Worm (Caenorhabditis elegans) whole organism, L3 larva: ENCODE measurements around the gene bli-2.

ENCODE experiments used
- ZK546.5 ChIP-seq: sonication (generic microtip); optimal IDR thresholded peaks from 2 replicates; lab custom pipeline; 2017; ENCODE audit warnings: missing biosample characterization, missing genetic modification characterization
- ama-1 ChIP-seq: fragments of 150-350 bp; optimal IDR thresholded peaks from 2 replicates; lab custom pipeline; 2018
- ceh-16 ChIP-seq: sonication (generic microtip); optimal IDR thresholded peaks from 2 replicates; lab custom pipeline; 2017; ENCODE audit warnings: missing biosample characterization, missing genetic modification characterization
- ceh-28 ChIP-seq: fragments of 150-350 bp; optimal IDR thresholded peaks from 2 replicates; lab custom pipeline; 2014; ENCODE audit warnings: missing biosample characterization, missing genetic modification reagents, missing genetic modification characterization
- ceh-82 ChIP-seq: fragments of 150-350 bp; optimal IDR thresholded peaks from 2 replicates; lab custom pipeline; 2014; ENCODE audit warnings: missing biosample characterization, missing genetic modification characterization
- daf-12 ChIP-seq: fragments of 150-350 bp; optimal IDR thresholded peaks from 2 replicates; lab custom pipeline; 2014; ENCODE audit warnings: missing biosample characterization, missing genetic modification reagents, missing genetic modification characterization
- egl-5 ChIP-seq: fragments of 150-350 bp; optimal IDR thresholded peaks from 2 replicates; lab custom pipeline; 2017; ENCODE audit warnings: missing biosample characterization, missing genetic modification reagents, missing genetic modification characterization, inconsistent platforms
- elt-2 ChIP-seq: sonication (generic microtip); optimal IDR thresholded peaks from 2 replicates; lab custom pipeline; 2016; ENCODE audit warnings: missing genetic modification reagents, mild to moderate bottlenecking, missing genetic modification characterization, missing compliant biosample characterization
- eor-1 ChIP-seq, 2 experiments: fragments of 150-350 bp; optimal IDR thresholded peaks; 2 replicates each; lab custom pipeline; 2014 to 2018; ENCODE audit warnings: missing biosample characterization in 2 of 2, missing genetic modification characterization in 2 of 2
- fkh-10 ChIP-seq: sonication (generic microtip); optimal IDR thresholded peaks from 2 replicates; lab custom pipeline; 2017; ENCODE audit warnings: missing biosample characterization, missing genetic modification reagents, missing genetic modification characterization
- fkh-2 ChIP-seq: fragments of 150-350 bp; optimal IDR thresholded peaks from 2 replicates; lab custom pipeline; 2014; ENCODE audit warnings: missing biosample characterization, missing genetic modification reagents, missing genetic modification characterization
- hmg-11 ChIP-seq: sonication (generic microtip); optimal IDR thresholded peaks from 2 replicates; lab custom pipeline; 2016; ENCODE audit warnings: missing genetic modification characterization, missing compliant biosample characterization
- jun-1 ChIP-seq: fragments of 150-350 bp; optimal IDR thresholded peaks from 2 replicates; lab custom pipeline; 2014; ENCODE audit warnings: missing biosample characterization, missing genetic modification reagents, missing genetic modification characterization
- lin-15B ChIP-seq: fragments of 150-350 bp; optimal IDR thresholded peaks from 2 replicates; lab custom pipeline; 2014; ENCODE audit warnings: missing biosample characterization, missing genetic modification characterization
- lin-39 ChIP-seq: fragments of 150-350 bp; optimal IDR thresholded peaks from 2 replicates; lab custom pipeline; 2018; ENCODE audit warnings: missing biosample characterization, missing genetic modification reagents, missing genetic modification characterization
- lsy-12 ChIP-seq: sonication (generic microtip); optimal IDR thresholded peaks from 2 replicates; lab custom pipeline; 2016; ENCODE audit warnings: mild to moderate bottlenecking, missing genetic modification characterization, missing compliant biosample characterization
- mdl-1 ChIP-seq: fragments of 150-350 bp; optimal IDR thresholded peaks from 2 replicates; lab custom pipeline; 2014; ENCODE audit warnings: missing biosample characterization, missing genetic modification characterization
- nfya-1 ChIP-seq: sonication (generic microtip); optimal IDR thresholded peaks from 2 replicates; lab custom pipeline; 2017; ENCODE audit warnings: missing genetic modification characterization, mild to moderate bottlenecking, missing compliant biosample characterization, antibody characterized with exemption, moderate library complexity; ENCODE audit not compliant: insufficient read depth
- nhr-11 ChIP-seq: fragments of 150-350 bp; optimal IDR thresholded peaks from 2 replicates; lab custom pipeline; 2014; ENCODE audit warnings: missing biosample characterization, missing genetic modification characterization
- nhr-12 ChIP-seq: fragments of 150-350 bp; optimal IDR thresholded peaks from 2 replicates; lab custom pipeline; 2014; ENCODE audit warnings: missing biosample characterization, missing genetic modification characterization
- nhr-237 ChIP-seq: fragments of 150-350 bp; optimal IDR thresholded peaks from 2 replicates; lab custom pipeline; 2014; ENCODE audit warnings: missing biosample characterization, missing genetic modification characterization
- nhr-25 ChIP-seq: sonication (generic microtip); optimal IDR thresholded peaks from 2 replicates; lab custom pipeline; 2017; ENCODE audit warnings: missing biosample characterization, missing genetic modification characterization
- nhr-28 ChIP-seq: fragments of 150-350 bp; optimal IDR thresholded peaks from 2 replicates; lab custom pipeline; 2014; ENCODE audit warnings: missing biosample characterization, missing genetic modification characterization
- nhr-43 ChIP-seq: sonication (generic microtip); optimal IDR thresholded peaks from 2 replicates; lab custom pipeline; 2016; ENCODE audit warnings: mild to moderate bottlenecking, missing genetic modification characterization, missing compliant biosample characterization; ENCODE audit not compliant: poor library complexity, severe bottlenecking
- nhr-67 ChIP-seq: fragments of 150-350 bp; optimal IDR thresholded peaks from 2 replicates; lab custom pipeline; 2014; ENCODE audit warnings: missing biosample characterization, missing genetic modification characterization
- pha-4 ChIP-seq: fragments of 150-350 bp; optimal IDR thresholded peaks from 2 replicates; lab custom pipeline; 2014; ENCODE audit warnings: missing biosample characterization, missing genetic modification reagents, missing genetic modification characterization
- snpc-4 ChIP-seq: fragments of 150-350 bp; optimal IDR thresholded peaks from 2 replicates; lab custom pipeline; 2014; ENCODE audit warnings: missing biosample characterization, missing genetic modification characterization
- unc-39 ChIP-seq: sonication (generic microtip); optimal IDR thresholded peaks from 4 replicates; lab custom pipeline; 2017; ENCODE audit warnings: missing biosample characterization, missing genetic modification characterization
- unc-62 ChIP-seq: fragments of 150-350 bp; sonication (generic microtip); optimal IDR thresholded peaks from 4 replicates; lab custom pipeline; 2014; ENCODE audit warnings: missing biosample characterization, missing genetic modification reagents, missing genetic modification characterization
- ztf-11 ChIP-seq: fragments of 150-350 bp; optimal IDR thresholded peaks from 2 replicates; lab custom pipeline; 2014; ENCODE audit warnings: missing biosample characterization, missing genetic modification characterization
- ztf-4 ChIP-seq: fragments of 150-350 bp; optimal IDR thresholded peaks from 2 replicates; lab custom pipeline; 2014; ENCODE audit warnings: missing biosample characterization, missing genetic modification characterization

The bli-2 gene

ce11 chrII:5648272-5648671, 4.0 kb downstream of the bli-2 start, which contains the start of gene ddl-1:
TSS of gene ddl-1 (minus strand) at chrII:5648372.
- TF ChIP-seq snpc-4 (tag; lab: Kevin White, UChicago), result no peak

ce11 chrII:5646942-5647341, 5.3 kb downstream of the bli-2 start, which contains the start of gene F59E12.9:
TSS of gene F59E12.9 (minus strand) at chrII:5647042.
- TF ChIP-seq nhr-11 (tag; lab: Kevin White, UChicago) (no peak), elt-2 (tag; lab: Kevin White, UChicago) (no peak), pha-4 (tag; lab: Kevin White, UChicago) (no peak), lsy-12 (tag; lab: Kevin White, UChicago) (no peak), ceh-82 (tag; lab: Kevin White, UChicago) (no peak), fkh-2 (tag; lab: Kevin White, UChicago) (no peak), lin-15B (tag; lab: Kevin White, UChicago) (no peak)

ce11 chrII:5642110-5642509, 10.1 kb downstream of the bli-2 start:
- TF ChIP-seq nhr-25 (no peak), snpc-4 (tag; lab: Kevin White, UChicago) (no peak), eor-1 (tag; optimal IDR thresholded peaks at IDR 0.05; lab: Kevin White, UChicago) (no peak), unc-62 (GFP tag; lab: Kevin White, UChicago) (no peak), nhr-43 (tag; lab: Kevin White, UChicago) (no peak), nfya-1 (tag; lab: Kevin White, UChicago) (no peak), fkh-10 (GFP tag; lab: Kevin White, UChicago) (no peak), nhr-12 (tag; lab: Kevin White, UChicago) (no peak), unc-39 (no peak), jun-1 (no peak), nhr-28 (tag; lab: Kevin White, UChicago) (no peak)

ce11 chrII:5640362-5641079, 11.7 kb downstream of the bli-2 start:
- TF ChIP-seq nhr-237 (tag; lab: Kevin White, UChicago), result no peak
- no peak for TF ChIP-seq egl-5 (tag; lab: Kevin White, UChicago)
- TF ChIP-seq ceh-16 (tag; lab: Kevin White, UChicago), result no peak
- TF ChIP-seq ztf-4 (tag; lab: Kevin White, UChicago), result no peak
- TF ChIP-seq nfya-1 (tag; lab: Kevin White, UChicago), result no peak
- no peak for TF ChIP-seq ZK546.5 (tag; lab: Kevin White, UChicago)
- no peak for TF ChIP-seq hmg-11 (tag; lab: Kevin White, UChicago)
- TF ChIP-seq daf-12 (tag; lab: Kevin White, UChicago), result no peak
- no peak for TF ChIP-seq ceh-28 (tag; lab: Kevin White, UChicago)
- TF ChIP-seq pha-4 (tag; lab: Kevin White, UChicago), result no peak
- TF ChIP-seq nhr-67 (tag; lab: Kevin White, UChicago), result no peak
- no peak for TF ChIP-seq nhr-43 (tag; lab: Kevin White, UChicago)
- no peak for TF ChIP-seq eor-1 (tag; optimal IDR thresholded peaks at IDR 0.05; lab: Kevin White, UChicago)
- TF ChIP-seq nhr-11 (tag; lab: Kevin White, UChicago), result no peak
- no peak for TF ChIP-seq mdl-1
- no peak for TF ChIP-seq ztf-11 (tag; lab: Kevin White, UChicago)
- TF ChIP-seq lin-39 (tag; lab: Kevin White, UChicago), result no peak
- no peak for TF ChIP-seq unc-62 (GFP tag; lab: Kevin White, UChicago)
- TF ChIP-seq lsy-12 (tag; lab: Kevin White, UChicago), result no peak

- TF ChIP-seq ama-1 (lab: Kevin White, UChicago) (no peak), nfya-1 (tag; lab: Kevin White, UChicago) (no peak), unc-62 (GFP tag; lab: Kevin White, UChicago) (no peak)
Measured at ce11 chrII:5638059-5638458, 14.2 kb downstream of the bli-2 start, which contains the start of gene F59E12.3. TSS of gene F59E12.3 (plus strand) at chrII:5638359.
